Worm (Caenorhabditis elegans) whole organism, L4 larva: Measurements from ENCODE around the gene T23C6.4.

Experiments used
- F44E2.7 ChIP-seq: fragments of 200-800 bp; sonication (Bioruptor generic); IDR thresholded peaks from 2 replicates; pipeline ENCODE4 v2.1.2; 2022; ENCODE audit warnings: missing genetic modification characterization, missing compliant biosample characterization
- R02D3.7 ChIP-seq: fragments of 150-350 bp; sonication (generic microtip); optimal IDR thresholded peaks from 3 replicates; lab custom pipeline; 2014; ENCODE audit warnings: missing biosample characterization, missing genetic modification characterization
- T20F7.1 ChIP-seq: fragments of 200-800 bp; sonication (Bioruptor generic); optimal IDR thresholded peaks from 2 replicates; lab custom pipeline; 2018; ENCODE audit warnings: mild to moderate bottlenecking, missing genetic modification characterization, missing compliant biosample characterization
- Y105C5A.15 ChIP-seq: fragments of 200-800 bp; sonication (Bioruptor generic); IDR thresholded peaks from 2 replicates; pipeline ENCODE4 v1.3.6; 2022; ENCODE audit warnings: missing genetic modification characterization, missing compliant biosample characterization
- Y48G9A.11 ChIP-seq: fragments of 200-800 bp; sonication (Bioruptor generic); IDR thresholded peaks from 2 replicates; pipeline ENCODE4 v1.3.6; 2022; ENCODE audit warnings: missing genetic modification reagents, missing genetic modification characterization, missing compliant biosample characterization
- Y5F2A.4 ChIP-seq: fragments of 200-800 bp; sonication (Bioruptor generic); optimal IDR thresholded peaks from 2 replicates; lab custom pipeline; 2018; ENCODE audit warnings: mild to moderate bottlenecking, missing genetic modification characterization, missing compliant biosample characterization
- Y75B8A.6 ChIP-seq: fragments of 200-800 bp; sonication (Bioruptor generic); IDR thresholded peaks from 2 replicates; pipeline ENCODE4 v1.3.6; 2022; ENCODE audit warnings: missing genetic modification reagents, missing genetic modification characterization, missing compliant biosample characterization
- aly-2 ChIP-seq: sonication (generic microtip); optimal IDR thresholded peaks from 2 replicates; lab custom pipeline; 2018; ENCODE audit warnings: missing biosample characterization, missing genetic modification characterization
- attf-4 ChIP-seq: sonication (generic microtip); optimal IDR thresholded peaks from 3 replicates; lab custom pipeline; 2017; ENCODE audit warnings: missing biosample characterization, missing genetic modification characterization
- ceh-28 ChIP-seq: fragments of 150-350 bp; optimal IDR thresholded peaks from 2 replicates; lab custom pipeline; 2014; ENCODE audit warnings: missing biosample characterization, missing genetic modification reagents, missing genetic modification characterization
- ceh-44 ChIP-seq: fragments of 200-800 bp; sonication (Bioruptor generic); IDR thresholded peaks from 2 replicates; pipeline ENCODE4 v1.3.6; 2022; ENCODE audit warnings: missing genetic modification reagents, missing genetic modification characterization, missing compliant biosample characterization
- ceh-62 ChIP-seq: sonication (generic microtip); optimal IDR thresholded peaks from 2 replicates; lab custom pipeline; 2017; ENCODE audit warnings: missing biosample characterization, missing genetic modification characterization
- ceh-82 ChIP-seq: sonication (generic microtip); optimal IDR thresholded peaks from 2 replicates; lab custom pipeline; 2017; ENCODE audit warnings: missing biosample characterization, missing genetic modification characterization
- ces-1 ChIP-seq: fragments of 150-350 bp; sonication (generic microtip); optimal IDR thresholded peaks from 4 replicates; lab custom pipeline; 2014; ENCODE audit warnings: missing biosample characterization, missing genetic modification reagents, missing genetic modification characterization
- ctbp-1 ChIP-seq: fragments of 200-800 bp; sonication (Bioruptor generic); IDR thresholded peaks from 2 replicates; pipeline ENCODE4 v1.3.6; 2022; ENCODE audit warnings: missing genetic modification reagents, missing genetic modification characterization, missing compliant biosample characterization
- daf-12 ChIP-seq: fragments of 150-350 bp; optimal IDR thresholded peaks from 2 replicates; lab custom pipeline; 2014; ENCODE audit warnings: missing biosample characterization, missing genetic modification reagents, missing genetic modification characterization
- daf-19 ChIP-seq: fragments of 200-800 bp; sonication (Bioruptor generic); conservative IDR thresholded peaks from 2 replicates; pipeline ENCODE4 v1.3.6; 2022; ENCODE audit warnings: missing genetic modification characterization, missing compliant biosample characterization
- dmd-6 ChIP-seq: fragments of 200-800 bp; sonication (Bioruptor generic); IDR thresholded peaks from 2 replicates; pipeline ENCODE4 v1.3.6; 2022; ENCODE audit warnings: missing genetic modification reagents, missing genetic modification characterization, missing compliant biosample characterization
- dmd-9 ChIP-seq: fragments of 200-800 bp; sonication (Bioruptor generic); IDR thresholded peaks from 2 replicates; pipeline ENCODE4 v1.3.6; 2022; ENCODE audit warnings: missing genetic modification reagents, missing genetic modification characterization, missing compliant biosample characterization
- duxl-1 ChIP-seq: sonication (generic microtip); optimal IDR thresholded peaks from 2 replicates; lab custom pipeline; 2016; ENCODE audit warnings: mild to moderate bottlenecking, missing genetic modification characterization, moderate library complexity, missing compliant biosample characterization; ENCODE audit not compliant: poor library complexity
- fkh-10 ChIP-seq: fragments of 150-350 bp; optimal IDR thresholded peaks from 2 replicates; lab custom pipeline; 2014; ENCODE audit warnings: missing biosample characterization, missing genetic modification reagents, missing genetic modification characterization
- fos-1 ChIP-seq: fragments of 150-350 bp; optimal IDR thresholded peaks from 2 replicates; lab custom pipeline; 2014; ENCODE audit warnings: missing biosample characterization, missing genetic modification characterization
- hif-1 ChIP-seq, 2 experiments: sonication (generic microtip); optimal IDR thresholded peaks; 2 replicates each; lab custom pipeline; 2016 to 2017; ENCODE audit warnings: missing compliant biosample characterization in 2 of 2, missing genetic modification characterization in 2 of 2, missing genetic modification reagents in 2 of 2, missing genotype in 2 of 2, mild to moderate bottlenecking in 1 of 2
- hlh-11 ChIP-seq: fragments of 200-800 bp; sonication (Bioruptor generic); optimal IDR thresholded peaks from 2 replicates; lab custom pipeline; 2018; ENCODE audit warnings: mild to moderate bottlenecking, missing genetic modification characterization, missing compliant biosample characterization
- lim-7 ChIP-seq: fragments of 200-800 bp; sonication (Bioruptor generic); IDR thresholded peaks from 2 replicates; pipeline ENCODE4 v1.3.6; 2022; ENCODE audit warnings: missing genetic modification characterization, missing compliant biosample characterization
- lin-1 ChIP-seq: fragments of 200-800 bp; sonication (Bioruptor generic); IDR thresholded peaks from 2 replicates; pipeline ENCODE4 v1.3.6; 2022; ENCODE audit warnings: missing genetic modification reagents, missing genetic modification characterization, missing compliant biosample characterization
- lin-13 ChIP-seq: fragments of 150-350 bp; optimal IDR thresholded peaks from 2 replicates; lab custom pipeline; 2014; ENCODE audit warnings: missing biosample characterization, missing genetic modification reagents, missing genetic modification characterization
- lin-15B ChIP-seq: fragments of 150-350 bp; sonication (generic microtip); optimal IDR thresholded peaks from 3 replicates; lab custom pipeline; 2014; ENCODE audit warnings: missing biosample characterization, missing genetic modification characterization
- lin-29 ChIP-seq: fragments of 200-800 bp; sonication (Bioruptor generic); IDR thresholded peaks from 2 replicates; pipeline ENCODE4 v1.3.6; 2022; ENCODE audit warnings: missing genetic modification reagents, missing genetic modification characterization, missing compliant biosample characterization
- lin-38 ChIP-seq: fragments of 200-800 bp; sonication (Bioruptor generic); IDR thresholded peaks from 2 replicates; pipeline ENCODE4 v1.3.6; 2022; ENCODE audit warnings: missing genetic modification reagents, missing genetic modification characterization, missing compliant biosample characterization
- madf-5 ChIP-seq, 2 experiments: fragments of 200-800 bp; sonication (Bioruptor generic); IDR thresholded peaks; 2 replicates each; pipeline ENCODE4 v1.3.6; 2022; ENCODE audit warnings: missing compliant biosample characterization in 2 of 2, missing genetic modification characterization in 2 of 2
- mdt-29 ChIP-seq: fragments of 200-800 bp; sonication (Bioruptor generic); IDR thresholded peaks from 2 replicates; pipeline ENCODE4 v1.3.6; 2022; ENCODE audit warnings: missing genetic modification reagents, missing genetic modification characterization, missing compliant biosample characterization
- mes-2 ChIP-seq: sonication (generic microtip); optimal IDR thresholded peaks from 2 replicates; lab custom pipeline; 2016; ENCODE audit warnings: missing genotype, mild to moderate bottlenecking, missing genetic modification characterization, missing compliant biosample characterization; ENCODE audit not compliant: poor library complexity, severe bottlenecking
- mxl-2 ChIP-seq: fragments of 200-800 bp; sonication (Bioruptor generic); conservative IDR thresholded peaks from 2 replicates; pipeline ENCODE4 v1.3.6; 2022; ENCODE audit warnings: missing genetic modification reagents, missing genetic modification characterization, missing compliant biosample characterization
- mxl-3 ChIP-seq: fragments of 200-800 bp; sonication (Bioruptor generic); optimal IDR thresholded peaks from 2 replicates; lab custom pipeline; 2018; ENCODE audit warnings: mild to moderate bottlenecking, missing genetic modification characterization, missing compliant biosample characterization
- nhr-237 ChIP-seq: sonication (generic microtip); optimal IDR thresholded peaks from 2 replicates; lab custom pipeline; 2017; ENCODE audit warnings: missing biosample characterization, missing genetic modification characterization
- nhr-25 ChIP-seq: sonication (generic microtip); optimal IDR thresholded peaks from 2 replicates; lab custom pipeline; 2017; ENCODE audit warnings: missing genetic modification characterization, mild to moderate bottlenecking, missing compliant biosample characterization, antibody characterized with exemption, moderate library complexity, borderline replicate concordance; ENCODE audit not compliant: insufficient read depth
- nhr-42 ChIP-seq: fragments of 200-800 bp; sonication (Bioruptor generic); IDR thresholded peaks from 2 replicates; pipeline ENCODE4 v1.3.6; 2022; ENCODE audit warnings: missing genetic modification characterization, missing compliant biosample characterization
- nhr-76 ChIP-seq: fragments of 150-350 bp; optimal IDR thresholded peaks from 2 replicates; lab custom pipeline; 2014; ENCODE audit warnings: missing biosample characterization, missing genetic modification characterization
- pha-4 ChIP-seq, 2 experiments: fragments of 150-350 bp in 1 of 2; fragments of 200-800 bp in 1 of 2; sonication (Bioruptor generic) in 1 of 2; IDR thresholded peaks in 1 of 2; optimal IDR thresholded peaks in 1 of 2; 2 replicates each; pipeline versions ENCODE4 v1.3.6 to Lab custom; 2014 to 2022; ENCODE audit warnings: missing genetic modification characterization in 2 of 2, missing genetic modification reagents in 2 of 2, missing biosample characterization in 1 of 2, missing compliant biosample characterization in 1 of 2
- sdz-12 ChIP-seq: fragments of 200-800 bp; sonication (Bioruptor generic); optimal IDR thresholded peaks from 2 replicates; lab custom pipeline; 2018; ENCODE audit warnings: mild to moderate bottlenecking, missing genetic modification characterization, missing compliant biosample characterization
- skn-1 ChIP-seq: fragments of 150-350 bp; optimal IDR thresholded peaks from 2 replicates; lab custom pipeline; 2014; ENCODE audit warnings: missing biosample characterization, missing genetic modification characterization
- snpc-1.2 ChIP-seq: fragments of 200-800 bp; sonication (Bioruptor generic); IDR thresholded peaks from 2 replicates; pipeline ENCODE4 v1.3.6; 2022; ENCODE audit warnings: missing genetic modification reagents, missing genetic modification characterization, missing compliant biosample characterization
- tag-97 ChIP-seq: fragments of 200-800 bp; sonication (Bioruptor generic); IDR thresholded peaks from 2 replicates; pipeline ENCODE4 v1.3.6; 2022; ENCODE audit warnings: missing genetic modification characterization, missing compliant biosample characterization
- unc-62 ChIP-seq, 3 experiments: fragments of 150-350 bp in 1 of 3; sonication (generic microtip); optimal IDR thresholded peaks in 2 of 3; peaks in 1 of 3; 1 replicate in 1 of 3; 2 replicates in 2 of 3; lab custom pipeline; 2014 to 2017; ENCODE audit warnings: missing biosample characterization in 3 of 3, missing genetic modification characterization in 3 of 3, missing genetic modification reagents in 3 of 3, missing genotype in 1 of 3
- vab-7 ChIP-seq: fragments of 200-800 bp; sonication (Bioruptor generic); IDR thresholded peaks from 2 replicates; pipeline ENCODE4 v1.3.6; 2022; ENCODE audit warnings: missing genetic modification reagents, missing genetic modification characterization, missing compliant biosample characterization
- zag-1 ChIP-seq: fragments of 150-350 bp; optimal IDR thresholded peaks from 2 replicates; lab custom pipeline; 2014; ENCODE audit warnings: missing biosample characterization, missing genetic modification characterization
- zip-11 ChIP-seq: fragments of 200-800 bp; sonication (Bioruptor generic); IDR thresholded peaks from 2 replicates; pipeline ENCODE4 v1.3.6; 2022; ENCODE audit warnings: missing genetic modification characterization, missing compliant biosample characterization
- ztf-11 ChIP-seq: fragments of 150-350 bp; optimal IDR thresholded peaks from 2 replicates; lab custom pipeline; 2014; ENCODE audit warnings: missing biosample characterization, missing genetic modification characterization
- ztf-7 ChIP-seq: fragments of 150-350 bp; optimal IDR thresholded peaks from 2 replicates; lab custom pipeline; 2014; ENCODE audit warnings: missing biosample characterization, missing genetic modification characterization

T23C6.4 gene

DNA sequence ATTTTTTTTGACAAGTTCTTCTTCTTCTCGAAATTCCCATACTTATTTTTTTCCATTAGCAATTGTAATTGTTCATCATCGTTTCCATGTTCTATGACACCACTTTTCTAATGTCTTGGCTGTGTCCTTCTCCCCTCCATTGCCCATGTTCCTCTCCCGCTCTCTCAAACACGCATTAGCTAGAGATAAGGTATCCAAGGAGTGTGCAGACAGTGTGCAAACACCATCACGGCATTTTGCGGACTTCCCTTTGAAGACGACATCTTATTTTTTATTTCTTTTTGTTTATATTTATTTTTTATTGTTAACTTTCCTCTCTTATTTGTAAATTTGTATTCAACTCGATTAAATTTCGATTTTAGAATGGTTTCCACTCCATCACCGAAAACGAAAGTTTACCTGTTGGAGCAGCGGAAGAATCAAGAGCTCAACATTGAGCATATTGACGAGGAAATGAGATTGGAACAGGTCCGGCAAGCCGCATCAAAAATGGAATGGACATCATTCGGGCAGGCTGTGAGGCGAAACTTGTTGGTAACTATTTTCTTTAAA, 1.5 kb upstream of the T23C6.4 start, which contains the start of gene mdt-1.2 (continued):
- TF ChIP-seq zip-11 (GFP tag; lab: Robert Waterston, UW), result no peak
- TF ChIP-seq lin-15B (tag; lab: Kevin White, UChicago), result no peak
- TF ChIP-seq ceh-28, result no peak
- TF ChIP-seq ces-1, result no peak
- TF ChIP-seq mdt-29 (GFP tag; lab: Robert Waterston, UW), result no peak
- TF ChIP-seq dmd-6, result peak; percentile 55
- no peak for TF ChIP-seq T20F7.1 (GFP tag; lab: Kevin White, UChicago)
- TF ChIP-seq mes-2 (tag; lab: Kevin White, UChicago), result peak; percentile 88
- TF ChIP-seq ceh-44 (GFP tag; lab: Robert Waterston, UW), result no peak
- TF ChIP-seq nhr-25 (tag; lab: Kevin White, UChicago), result no peak
- TF ChIP-seq lin-38, result no peak
- TF ChIP-seq attf-4 (tag; lab: Kevin White, UChicago), result no peak
- TF ChIP-seq mxl-3 (GFP tag; lab: Kevin White, UChicago), result peak; percentile 48
- no peak for TF ChIP-seq zag-1 (tag; lab: Kevin White, UChicago)
- TF ChIP-seq ctbp-1 (GFP tag; lab: Robert Waterston, UW), result no peak
- no peak for TF ChIP-seq duxl-1 (tag; lab: Kevin White, UChicago)
- no peak for TF ChIP-seq Y5F2A.4 (GFP tag; lab: Kevin White, UChicago)
- no peak for TF ChIP-seq nhr-76 (tag; lab: Kevin White, UChicago)
- TF ChIP-seq ztf-7 (tag; lab: Kevin White, UChicago), result no peak
- TF ChIP-seq hif-1 (tag; optimal IDR thresholded peaks at IDR 0.05; lab: Kevin White, UChicago), result peak in 1 of 2 experiments; percentile 31
- no peak for TF ChIP-seq nhr-237 (tag; lab: Kevin White, UChicago)
- TF ChIP-seq R02D3.7 (tag; lab: Kevin White, UChicago), result no peak
- TF ChIP-seq madf-5 (GFP tag; IDR thresholded peaks at IDR 0.05; lab: Robert Waterston, UW), result no peak
- no peak for TF ChIP-seq fos-1
- no peak for TF ChIP-seq sdz-12 (GFP tag; lab: Kevin White, UChicago)
- TF ChIP-seq nhr-42 (GFP tag; lab: Robert Waterston, UW), result no peak
- no peak for TF ChIP-seq Y75B8A.6 (GFP tag; lab: Robert Waterston, UW)
- no peak for TF ChIP-seq Y48G9A.11 (GFP tag; lab: Robert Waterston, UW)
- TF ChIP-seq hlh-11 (tag; lab: Kevin White, UChicago), result peak; percentile 75
- TF ChIP-seq daf-19 (GFP tag; lab: Robert Waterston, UW), result no peak
- no peak for TF ChIP-seq snpc-1.2 (GFP tag; lab: Robert Waterston, UW)
- TF ChIP-seq pha-4 (GFP tag; IDR thresholded peaks at IDR 0.05; lab: Robert Waterston, UW), result peak; percentile 47; the same call in 1 of the 2 replicates
- TF ChIP-seq pha-4 (tag; optimal IDR thresholded peaks at IDR 0.05; lab: Kevin White, UChicago), result peak; percentile 85
- TF ChIP-seq lin-29 (GFP tag; lab: Robert Waterston, UW), result no peak
- TF ChIP-seq unc-62 (GFP tag; optimal IDR thresholded peaks at IDR 0.05 in 1 of 2; lab: Kevin White, UChicago), result no peak
- no peak for TF ChIP-seq unc-62 (tag; optimal IDR thresholded peaks at IDR 0.05; lab: Kevin White, UChicago)
- TF ChIP-seq daf-12 (tag; lab: Kevin White, UChicago), result no peak
- no peak for TF ChIP-seq lin-1 (GFP tag; lab: Robert Waterston, UW)
- no peak for TF ChIP-seq tag-97 (GFP tag; lab: Robert Waterston, UW)
- 0 out of 2 replicates have a peak, but pooled peaks have one; percentile 7 for TF ChIP-seq dmd-9 (GFP tag; lab: Robert Waterston, UW)
- TF ChIP-seq lin-13 (GFP tag; lab: Kevin White, UChicago), result peak; percentile 1
- no peak for TF ChIP-seq lim-7 (GFP tag; lab: Robert Waterston, UW)
- TF ChIP-seq ceh-62 (tag; lab: Kevin White, UChicago), result no peak
- TF ChIP-seq vab-7 (GFP tag; lab: Robert Waterston, UW), result no peak
- TF ChIP-seq aly-2 (tag; lab: Kevin White, UChicago), result no peak
- no peak for TF ChIP-seq mxl-2 (GFP tag; lab: Robert Waterston, UW)
- no peak for TF ChIP-seq fkh-10
- TF ChIP-seq F44E2.7 (GFP tag; lab: Robert Waterston, UW), result no peak
- TF ChIP-seq ztf-11 (tag; lab: Kevin White, UChicago), result no peak
- no peak for TF ChIP-seq skn-1
- TF ChIP-seq Y105C5A.15 (GFP tag; lab: Robert Waterston, UW), result no peak
- TF ChIP-seq ceh-82 (tag; lab: Kevin White, UChicago), result no peak
